Worm (Caenorhabditis elegans) whole organism, midembryonic: ENCODE results near the gene del-1.

Source experiments
- klf-2 ChIP-seq: fragments of 200-800 bp; sonication (Bioruptor generic); conservative IDR thresholded peaks from 2 replicates; pipeline ENCODE4 v1.3.6; 2022; ENCODE audit warnings: missing genetic modification reagents, missing genetic modification characterization, missing compliant biosample characterization
- med-1 ChIP-seq: sonication (generic microtip); optimal IDR thresholded peaks from 2 replicates; lab custom pipeline; 2017; ENCODE audit warnings: missing genetic modification characterization, mild to moderate bottlenecking, missing compliant biosample characterization, antibody characterized with exemption, missing genetic modification reagents; ENCODE audit not compliant: insufficient read depth
- ref-1 ChIP-seq: fragments of 200-800 bp; sonication (Bioruptor generic); conservative IDR thresholded peaks from 2 replicates; pipeline ENCODE4 v1.3.6; 2022; ENCODE audit warnings: missing genetic modification reagents, missing genetic modification characterization, missing compliant biosample characterization
- ztf-29 ChIP-seq: fragments of 200-800 bp; sonication (Bioruptor generic); IDR thresholded peaks from 2 replicates; pipeline ENCODE4 v1.3.6; 2022; ENCODE audit warnings: missing genetic modification reagents, missing genetic modification characterization, missing compliant biosample characterization

DNA sequence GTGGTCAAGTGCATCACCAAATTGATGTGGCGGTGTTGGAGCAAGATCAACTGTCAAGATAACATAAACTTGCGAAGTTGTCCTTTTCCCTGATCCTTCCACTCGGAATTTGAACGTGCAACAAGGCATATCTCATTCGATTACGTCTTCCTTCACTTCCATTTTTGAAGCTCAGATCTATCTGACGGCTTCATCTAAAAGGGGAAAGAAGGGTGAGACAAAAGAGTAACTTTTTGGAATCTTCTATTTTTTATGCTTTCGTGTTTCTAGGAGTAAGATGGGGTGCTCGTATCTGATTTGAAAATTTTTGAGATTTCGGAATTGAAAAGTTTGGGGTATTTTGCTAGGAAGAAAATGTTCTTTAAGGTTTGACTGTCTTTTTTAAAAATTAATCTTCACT, 711 bp upstream of the del-1 start:
- TF ChIP-seq klf-2 (no peak), ztf-29 (GFP tag; lab: Robert Waterston, UW) (no peak), med-1 (GFP tag; lab: Kevin White, UChicago) (no peak), ref-1 (no peak)
